Fruit fly (Drosophila melanogaster) whole organism, wandering third instar larva: ENCODE results near the gene CG15765.

Experiments used
- Abd-B ChIP-seq: fragments of >200 bp; optimal IDR thresholded peaks from 2 replicates; lab custom pipeline; 2017; ENCODE audit warnings: missing biosample characterization, missing genetic modification characterization
- CG32264 ChIP-seq: fragments of 200-800 bp; sonication (Bioruptor generic); optimal IDR thresholded peaks from 2 replicates; lab custom pipeline; 2016; ENCODE audit warnings: missing biosample characterization, missing genetic modification characterization
- CG9705 ChIP-seq: fragments of 200-800 bp; sonication (Bioruptor generic); optimal IDR thresholded peaks from 2 replicates; lab custom pipeline; 2018; ENCODE audit warnings: missing biosample characterization, mild to moderate bottlenecking, missing genetic modification characterization
- CrebA ChIP-seq: fragments of 200-800 bp; sonication (Bioruptor generic); optimal IDR thresholded peaks from 2 replicates; lab custom pipeline; 2016; ENCODE audit warnings: missing biosample characterization, mild to moderate bottlenecking, missing genetic modification characterization, borderline replicate concordance
- Dfd ChIP-seq: fragments of >200 bp; optimal IDR thresholded peaks from 2 replicates; lab custom pipeline; 2017; ENCODE audit warnings: missing biosample characterization, missing genetic modification characterization
- Dif ChIP-seq: fragments of 200-275, 200-300 bp; sonication (Bioruptor generic); optimal IDR thresholded peaks from 2 replicates; lab custom pipeline; 2018; ENCODE audit warnings: missing biosample characterization, missing genetic modification characterization; ENCODE audit not compliant: partially characterized antibody
- GATAd ChIP-seq: sonication (Bioruptor generic); optimal IDR thresholded peaks from 2 replicates; lab custom pipeline; 2016; ENCODE audit warnings: missing biosample characterization, missing genetic modification characterization
- HLH106 ChIP-seq: fragments of 200-800 bp; optimal IDR thresholded peaks from 3 replicates; lab custom pipeline; 2019; ENCODE audit warnings: missing biosample characterization, mild to moderate bottlenecking, missing genetic modification characterization, moderate library complexity
- Hnf4 ChIP-seq: fragments of 200-800 bp; sonication (Bioruptor generic); optimal IDR thresholded peaks from 2 replicates; lab custom pipeline; 2016; ENCODE audit warnings: missing biosample characterization, mild to moderate bottlenecking, missing genetic modification characterization
- Hr78 ChIP-seq: fragments of >200 bp; optimal IDR thresholded peaks from 2 replicates; lab custom pipeline; 2017; ENCODE audit warnings: missing biosample characterization, missing genetic modification characterization
- Hr83 ChIP-seq: fragments of 200-300 bp; sonication (Bioruptor generic); optimal IDR thresholded peaks from 2 replicates; lab custom pipeline; 2016; ENCODE audit warnings: missing biosample characterization, mild to moderate bottlenecking, missing genetic modification characterization, moderate library complexity; ENCODE audit not compliant: poor library complexity, severe bottlenecking
- Jra ChIP-seq: sonication (Bioruptor generic); optimal IDR thresholded peaks from 2 replicates; lab custom pipeline; 2016; ENCODE audit warnings: missing biosample characterization, missing genetic modification characterization
- Mio ChIP-seq: sonication (Bioruptor generic); optimal IDR thresholded peaks from 2 replicates; lab custom pipeline; 2016; ENCODE audit warnings: missing biosample characterization, missing genetic modification characterization
- Myc ChIP-seq: fragments of >200 bp; optimal IDR thresholded peaks from 2 replicates; lab custom pipeline; 2017
- N ChIP-seq: fragments of >200 bp; optimal IDR thresholded peaks from 2 replicates; lab custom pipeline; 2018; ENCODE audit warnings: missing biosample characterization, missing external identifiers, missing genetic modification characterization
- OdsH ChIP-seq: fragments of 200-800 bp; sonication (Bioruptor generic); optimal IDR thresholded peaks from 2 replicates; lab custom pipeline; 2016; ENCODE audit warnings: missing biosample characterization, mild to moderate bottlenecking, missing genetic modification characterization
- Rel ChIP-seq, 2 experiments: fragments of 200-800 bp; sonication (Bioruptor generic) in 1 of 2; optimal IDR thresholded peaks; 2 replicates in 1 of 2; 3 replicates in 1 of 2; lab custom pipeline; 2016 to 2019; ENCODE audit warnings: mild to moderate bottlenecking in 2 of 2, missing biosample characterization in 2 of 2, missing genetic modification characterization in 2 of 2, moderate library complexity in 1 of 2
- Sp1 ChIP-seq: fragments of 200-800 bp; sonication (Bioruptor generic); optimal IDR thresholded peaks from 3 replicates; lab custom pipeline; 2019; ENCODE audit warnings: missing biosample characterization, mild to moderate bottlenecking, missing genetic modification characterization, moderate library complexity
- Vsx2 ChIP-seq: fragments of 200-300, 225-300 bp; sonication (Bioruptor generic); optimal IDR thresholded peaks from 2 replicates; lab custom pipeline; 2018; ENCODE audit warnings: missing biosample characterization, missing genetic modification characterization; ENCODE audit not compliant: partially characterized antibody
- br ChIP-seq: fragments of 200-800 bp; sonication (Bioruptor generic); optimal IDR thresholded peaks from 2 replicates; lab custom pipeline; 2016; ENCODE audit warnings: missing biosample characterization, missing genetic modification characterization
- brk ChIP-seq: fragments of 200-800 bp; sonication (Bioruptor generic); optimal IDR thresholded peaks from 2 replicates; lab custom pipeline; 2016; ENCODE audit warnings: missing biosample characterization, mild to moderate bottlenecking, missing genetic modification characterization
- dl ChIP-seq, 2 experiments: fragments of 175-275, 200-275 bp in 1 of 2; fragments of 200-275 bp in 1 of 2; sonication (Bioruptor generic); optimal IDR thresholded peaks; lab custom pipeline; 2018; ENCODE audit warnings: mild to moderate bottlenecking in 2 of 2, missing biosample characterization in 2 of 2, missing genetic modification characterization in 2 of 2, moderate library complexity in 2 of 2; ENCODE audit not compliant: partially characterized antibody in 2 of 2, insufficient read depth in 1 of 2
- dmrt93B ChIP-seq: fragments of 200-800 bp; sonication (Bioruptor generic); optimal IDR thresholded peaks from 2 replicates; lab custom pipeline; 2018; ENCODE audit warnings: missing biosample characterization, mild to moderate bottlenecking, missing genetic modification characterization
- dsf ChIP-seq: sonication (Bioruptor generic); optimal IDR thresholded peaks from 2 replicates; lab custom pipeline; 2016; ENCODE audit warnings: missing biosample characterization, missing genetic modification characterization, borderline replicate concordance
- ey ChIP-seq: fragments of 200-800 bp; sonication (Bioruptor generic); optimal IDR thresholded peaks from 2 replicates; lab custom pipeline; 2016; ENCODE audit warnings: missing biosample characterization, missing genetic modification characterization
- foxo ChIP-seq, 2 experiments: fragments of 200-800 bp; sonication (Bioruptor generic); optimal IDR thresholded peaks; 2 replicates in 1 of 2; 3 replicates in 1 of 2; lab custom pipeline; 2016 to 2017; ENCODE audit warnings: missing biosample characterization in 2 of 2, missing genetic modification characterization in 2 of 2
- fru ChIP-seq: fragments of 200-800 bp; sonication (Bioruptor generic); optimal IDR thresholded peaks from 3 replicates; lab custom pipeline; 2016; ENCODE audit warnings: missing biosample characterization, mild to moderate bottlenecking, missing genetic modification characterization
- h ChIP-seq: fragments of 200-800 bp; sonication (Bioruptor generic); optimal IDR thresholded peaks from 3 replicates; lab custom pipeline; 2016; ENCODE audit warnings: missing biosample characterization, mild to moderate bottlenecking, missing genetic modification characterization
- jim ChIP-seq: fragments of 175-275, 200-325 bp; sonication (Bioruptor generic); optimal IDR thresholded peaks from 2 replicates; lab custom pipeline; 2016; ENCODE audit warnings: missing biosample characterization, mild to moderate bottlenecking, missing genetic modification characterization
- lola ChIP-seq: fragments of >200 bp; optimal IDR thresholded peaks from 2 replicates; lab custom pipeline; 2017; ENCODE audit warnings: missing biosample characterization, missing genetic modification characterization
- pan ChIP-seq: fragments of >200 bp; optimal IDR thresholded peaks from 2 replicates; lab custom pipeline; 2017
- psq ChIP-seq: fragments of 200-800 bp; sonication (Bioruptor generic); optimal IDR thresholded peaks from 3 replicates; lab custom pipeline; 2017; ENCODE audit warnings: missing biosample characterization, mild to moderate bottlenecking, missing genetic modification characterization, moderate library complexity
- rgr ChIP-seq: fragments of 200-800 bp; sonication (Bioruptor generic); optimal IDR thresholded peaks from 3 replicates; lab custom pipeline; 2016; ENCODE audit warnings: missing biosample characterization, mild to moderate bottlenecking, missing genetic modification characterization
- sage ChIP-seq: fragments of 200-800 bp; sonication (Bioruptor generic); optimal IDR thresholded peaks from 2 replicates; lab custom pipeline; 2016; ENCODE audit warnings: missing biosample characterization, mild to moderate bottlenecking, missing genetic modification characterization
- sv ChIP-seq: fragments of 200-800 bp; sonication (Bioruptor generic); optimal IDR thresholded peaks from 3 replicates; lab custom pipeline; 2016; ENCODE audit warnings: missing biosample characterization, missing genetic modification characterization
- tai ChIP-seq: sonication (Bioruptor generic); optimal IDR thresholded peaks from 2 replicates; lab custom pipeline; 2016; ENCODE audit warnings: missing biosample characterization, missing genetic modification characterization
- usp ChIP-seq: fragments of >200 bp; optimal IDR thresholded peaks from 2 replicates; lab custom pipeline; 2017; ENCODE audit warnings: missing biosample characterization, missing genetic modification characterization
- woc ChIP-seq: sonication (Bioruptor generic); optimal IDR thresholded peaks from 2 replicates; lab custom pipeline; 2016; ENCODE audit warnings: missing biosample characterization, mild to moderate bottlenecking, missing genetic modification characterization

The CG15765 gene

DNA sequence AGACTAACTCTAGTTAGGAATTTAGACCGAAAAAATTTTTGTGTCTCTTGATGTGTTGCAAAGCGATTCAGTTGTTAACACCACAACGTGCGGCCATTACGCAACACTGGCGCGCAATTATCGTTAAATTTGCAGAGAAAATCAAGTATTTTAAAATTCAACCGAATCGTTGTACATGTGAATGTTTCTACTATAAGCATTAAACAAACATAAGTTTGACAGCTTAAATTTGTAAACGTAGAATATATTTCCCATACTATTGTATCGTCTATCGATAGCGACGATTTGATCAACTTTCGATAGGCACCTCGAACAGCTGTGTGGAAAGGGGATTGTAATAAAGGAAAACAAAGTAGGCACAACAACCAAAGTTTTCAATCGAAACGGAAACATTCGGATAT is 61.2 kb downstream of the CG15765 start, which contains the start of the genes Usp30 and CG16721:
TSS of gene Usp30 (minus strand) at position 245 of the 401 bp plus-strand sequence.
TSS of gene CG16721 (plus strand) at position 327 of the 401 bp plus-strand sequence.
- TF ChIP-seq jim (GFP tag; lab: Kevin White, UChicago) (no peak), rgr (GFP tag; lab: Kevin White, UChicago) (peak; percentile 80), OdsH (GFP tag; lab: Kevin White, UChicago) (peak; percentile 65), br (GFP tag; lab: Kevin White, UChicago) (peak; percentile 68), sv (peak; percentile 51), Dif (GFP tag; lab: Kevin White, UChicago) (no peak), woc (GFP tag; lab: Kevin White, UChicago) (no peak), Hr83 (peak; percentile 11), CG32264 (GFP tag; lab: Kevin White, UChicago) (peak; percentile 38), Sp1 (GFP tag; lab: Kevin White, UChicago) (peak; percentile 57), HLH106 (tag; lab: Kevin White, UChicago) (peak; percentile 55), ey (peak; percentile 59), foxo (GFP tag; optimal IDR thresholded peaks at IDR 0.05; lab: Kevin White, UChicago) (peak in 1 of 2 experiments; percentile 84), CG9705 (GFP tag; lab: Kevin White, UChicago) (peak; percentile 31), Rel (GFP tag; optimal IDR thresholded peaks at IDR 0.05; lab: Kevin White, UChicago) (no peak), Rel (tag; optimal IDR thresholded peaks at IDR 0.05; lab: Kevin White, UChicago) (peak; percentile 66), dl (GFP tag; optimal IDR thresholded peaks at IDR 0.05; lab: Kevin White, UChicago; ENCODE audit: insufficient read depth in 1 of 2, partially characterized antibody in 2 of 2) (no peak), fru (GFP tag; lab: Kevin White, UChicago) (peak; percentile 74), tai (GFP tag; lab: Kevin White, UChicago) (no peak), Jra (GFP tag; lab: Kevin White, UChicago) (peak; percentile 81), psq (GFP tag; lab: Kevin White, UChicago) (peak; percentile 65), h (GFP tag; lab: Kevin White, UChicago) (peak; percentile 80)
- TF ChIP-seq, all 38 proteins: peak for 16

DNA sequence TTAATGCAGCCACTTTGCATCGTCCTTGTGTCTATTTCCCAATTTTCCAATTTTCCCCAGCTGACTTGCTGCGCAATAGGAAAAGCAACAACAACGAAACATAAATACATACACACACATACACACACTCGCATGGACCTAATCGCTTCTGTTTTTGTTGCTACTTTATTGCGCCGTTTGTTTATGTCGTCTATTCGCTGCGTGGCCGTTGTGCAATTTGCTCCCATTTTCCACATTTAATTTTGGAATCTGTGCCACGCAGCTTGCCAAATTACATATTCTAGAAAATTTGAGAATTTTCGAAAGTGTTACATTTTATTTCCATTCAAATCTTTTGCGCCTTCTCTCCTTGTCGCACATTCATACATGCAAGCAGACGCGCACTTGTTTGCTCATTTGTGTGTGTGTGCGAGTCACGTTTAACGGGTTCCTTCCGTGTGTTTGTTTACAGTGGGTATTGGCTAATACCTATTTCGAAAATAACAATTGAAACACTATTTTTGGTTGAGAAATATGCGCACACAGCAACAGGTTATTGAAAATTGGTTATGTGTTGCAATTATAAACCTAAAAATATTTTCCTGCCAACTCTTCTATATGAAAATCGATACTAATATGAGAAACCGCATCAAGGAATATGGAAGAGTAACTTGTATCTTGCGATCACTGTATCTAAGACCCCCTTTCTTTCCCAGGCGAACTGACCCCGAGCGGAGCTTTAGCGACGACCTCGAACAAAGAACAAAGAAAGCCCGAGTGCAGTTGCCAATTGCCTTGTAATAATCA is 62.0 kb downstream of the CG15765 start:
- no peak for TF ChIP-seq dl (GFP tag; optimal IDR thresholded peaks at IDR 0.05; lab: Kevin White, UChicago; ENCODE audit: insufficient read depth in 1 of 2, partially characterized antibody in 2 of 2)
- no peak for TF ChIP-seq Mio (GFP tag; lab: Kevin White, UChicago)
- TF ChIP-seq pan = no peak
- no peak for TF ChIP-seq lola
- TF ChIP-seq Sp1 (GFP tag; lab: Kevin White, UChicago) = peak; percentile 84
- no peak for TF ChIP-seq Dfd (GFP tag; lab: Kevin White, UChicago)
- TF ChIP-seq usp (GFP tag; lab: Kevin White, UChicago) = no peak
- peak; percentile 82 for TF ChIP-seq OdsH (GFP tag; lab: Kevin White, UChicago)
- peak; percentile 93 for TF ChIP-seq woc (GFP tag; lab: Kevin White, UChicago)
- peak; percentile 89 for TF ChIP-seq psq (GFP tag; lab: Kevin White, UChicago)
- TF ChIP-seq N = no peak
- TF ChIP-seq fru (GFP tag; lab: Kevin White, UChicago) = peak; percentile 82
- peak; percentile 83 for TF ChIP-seq ey
- no peak for TF ChIP-seq Abd-B (GFP tag; lab: Kevin White, UChicago)
- TF ChIP-seq CrebA (GFP tag; lab: Kevin White, UChicago) = no peak
- TF ChIP-seq brk (GFP tag; lab: Kevin White, UChicago) = no peak
- TF ChIP-seq sage (GFP tag; lab: Kevin White, UChicago) = peak; percentile 56
- TF ChIP-seq jim (GFP tag; lab: Kevin White, UChicago) = no peak
- TF ChIP-seq Jra (GFP tag; lab: Kevin White, UChicago) = peak; percentile 76
- peak in 1 of 2 experiments; percentile 86 for TF ChIP-seq foxo (GFP tag; optimal IDR thresholded peaks at IDR 0.05; lab: Kevin White, UChicago)
- peak; percentile 45 for TF ChIP-seq Rel (GFP tag; optimal IDR thresholded peaks at IDR 0.05; lab: Kevin White, UChicago)
- peak; percentile 61 for TF ChIP-seq Rel (tag; optimal IDR thresholded peaks at IDR 0.05; lab: Kevin White, UChicago)
- TF ChIP-seq dsf = no peak
- peak; percentile 77 for TF ChIP-seq CG9705 (GFP tag; lab: Kevin White, UChicago)
- no peak for TF ChIP-seq Vsx2
- TF ChIP-seq br (GFP tag; lab: Kevin White, UChicago) = peak; percentile 81
- TF ChIP-seq Dif (GFP tag; lab: Kevin White, UChicago) = no peak
- no peak for TF ChIP-seq Hr78 (GFP tag; lab: Kevin White, UChicago)
- no peak for TF ChIP-seq sv
- TF ChIP-seq Hr83 = no peak
- TF ChIP-seq GATAd = no peak
- no peak for TF ChIP-seq Myc (lab: Kevin White, UChicago)
- TF ChIP-seq HLH106 (tag; lab: Kevin White, UChicago) = peak; percentile 88
- TF ChIP-seq CG32264 (GFP tag; lab: Kevin White, UChicago) = peak; percentile 72
- TF ChIP-seq rgr (GFP tag; lab: Kevin White, UChicago) = peak; percentile 85
- TF ChIP-seq h (GFP tag; lab: Kevin White, UChicago) = peak; percentile 90
- TF ChIP-seq Hnf4 (GFP tag; lab: Kevin White, UChicago) = peak; percentile 87
- TF ChIP-seq tai (GFP tag; lab: Kevin White, UChicago) = no peak
- peak; percentile 76 for TF ChIP-seq dmrt93B
